Worm (Caenorhabditis elegans) whole organism, L1 larva: ENCODE data around the gene zig-2.

Experiments
- F16B12.6 ChIP-seq: fragments of 150-350 bp; optimal IDR thresholded peaks from 2 replicates; lab custom pipeline; 2014; ENCODE audit warnings: missing biosample characterization, missing genetic modification characterization
- aly-2 ChIP-seq: fragments of 150-350 bp; optimal IDR thresholded peaks from 2 replicates; lab custom pipeline; 2014; ENCODE audit warnings: missing biosample characterization, missing genetic modification characterization
- ceh-82 ChIP-seq, 3 experiments: fragments of 150-350 bp in 1 of 3; sonication (generic microtip) in 2 of 3; optimal IDR thresholded peaks; 2 replicates each; lab custom pipeline; 2014 to 2017; ENCODE audit warnings: missing biosample characterization in 3 of 3, missing genetic modification characterization in 3 of 3
- fkh-10 ChIP-seq: sonication (generic microtip); optimal IDR thresholded peaks from 2 replicates; lab custom pipeline; 2017; ENCODE audit warnings: missing biosample characterization, missing genetic modification reagents, missing genetic modification characterization
- lin-39 ChIP-seq: fragments of 150-350 bp; optimal IDR thresholded peaks from 2 replicates; lab custom pipeline; 2014; ENCODE audit warnings: missing biosample characterization, missing genetic modification reagents, missing genetic modification characterization
- lir-3 ChIP-seq: sonication (generic microtip); optimal IDR thresholded peaks from 2 replicates; lab custom pipeline; 2016; ENCODE audit warnings: mild to moderate bottlenecking, missing genetic modification characterization, moderate library complexity, missing compliant biosample characterization; ENCODE audit not compliant: poor library complexity
- lsy-2 ChIP-seq, 2 experiments: fragments of 150-350 bp; optimal IDR thresholded peaks; 2 replicates each; lab custom pipeline; 2014; ENCODE audit warnings: missing biosample characterization in 2 of 2, missing genetic modification characterization in 2 of 2
- skn-1 ChIP-seq: fragments of 150-350 bp; optimal IDR thresholded peaks from 2 replicates; lab custom pipeline; 2014; ENCODE audit warnings: missing biosample characterization, missing genetic modification characterization
- tbx-2 ChIP-seq: sonication (generic microtip); optimal IDR thresholded peaks from 2 replicates; lab custom pipeline; 2016; ENCODE audit warnings: missing genetic modification characterization, missing compliant biosample characterization

DNA sequence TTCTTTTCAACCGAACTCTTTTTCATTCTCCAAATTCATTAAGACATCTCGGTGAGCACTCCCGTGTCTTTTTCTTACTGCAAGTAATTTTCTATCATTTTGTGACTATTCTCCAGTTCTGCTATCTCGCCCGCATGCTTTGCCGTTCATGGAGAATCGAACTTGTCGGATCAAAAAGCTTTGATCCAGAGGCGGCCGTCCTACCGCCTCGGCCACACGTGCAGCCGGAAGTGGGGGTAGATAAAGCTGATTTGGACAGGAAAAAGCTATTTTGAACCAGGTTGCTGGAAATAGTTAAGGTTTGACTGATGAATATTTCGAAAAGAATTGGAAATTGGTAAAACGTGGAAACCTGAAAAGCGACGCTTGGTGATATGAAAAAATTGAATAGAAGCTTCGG is 37.0 kb downstream of the zig-2 start:
- TF ChIP-seq skn-1 (tag; lab: Kevin White, UChicago) = no peak
- no peak for TF ChIP-seq lir-3 (tag; lab: Kevin White, UChicago)
- no peak for TF ChIP-seq tbx-2
- no peak for TF ChIP-seq F16B12.6 (tag; lab: Kevin White, UChicago)
- TF ChIP-seq aly-2 (tag; lab: Kevin White, UChicago) = no peak
- no peak for TF ChIP-seq lin-39 (tag; lab: Kevin White, UChicago)
- TF ChIP-seq lsy-2 (tag; optimal IDR thresholded peaks at IDR 0.05; lab: Kevin White, UChicago) = no peak
- TF ChIP-seq fkh-10 (GFP tag; lab: Kevin White, UChicago) = no peak
- TF ChIP-seq ceh-82 (tag; optimal IDR thresholded peaks at IDR 0.05; lab: Kevin White, UChicago) = no peak
